Worm (Caenorhabditis elegans) whole organism, L4/young adult: ENCODE measurements around the gene hizr-1.

Experiments used
- dao-5 ChIP-seq: sonication (generic microtip); optimal IDR thresholded peaks from 2 replicates; lab custom pipeline; 2016; ENCODE audit warnings: missing genotype, missing genetic modification characterization, moderate library complexity, missing compliant biosample characterization
- him-1 ChIP-seq: sonication (generic microtip); optimal IDR thresholded peaks from 2 replicates; lab custom pipeline; 2016; ENCODE audit warnings: missing genotype, missing genetic modification reagents, missing genetic modification characterization, missing compliant biosample characterization

ce11 chrX:11315392-11315791 lies 2.7 kb upstream of the hizr-1 start, which contains the start of gene F08G12.11:
- TF ChIP-seq him-1 (tag; lab: Kevin White, UChicago) = no peak
- TF ChIP-seq dao-5 = no peak
